Worm (Caenorhabditis elegans): ENCODE data around the gene cnx-1.

DNA sequence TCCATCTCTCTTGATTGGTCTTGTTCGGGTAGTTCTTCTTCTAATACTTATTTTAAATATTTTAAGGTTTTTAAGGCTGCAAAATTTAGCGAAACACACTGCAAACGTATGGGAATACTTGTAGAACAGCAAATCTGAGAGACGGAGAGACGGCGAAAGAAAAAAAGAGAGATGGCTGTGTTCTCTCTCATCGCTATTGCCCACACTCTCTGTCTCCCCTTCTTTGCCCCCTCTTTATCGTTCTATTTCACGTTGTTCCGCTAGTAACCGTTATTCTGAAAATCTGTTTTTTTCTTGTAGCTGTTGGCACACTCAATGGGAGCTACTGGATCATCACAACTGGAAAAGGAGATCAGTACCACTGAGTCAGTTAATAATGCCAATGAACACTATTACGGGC lies 40.6 kb downstream of the cnx-1 start, which contains the start of gene usp-46:
- TF ChIP-seq ztf-29 (GFP tag; IDR thresholded peaks at IDR 0.05) (no peak), med-1 (GFP tag; optimal IDR thresholded peaks at IDR 0.05; ENCODE audit: insufficient read depth) (no peak), flt-1 (GFP tag; IDR thresholded peaks at IDR 0.05) (0 out of 2 replicates have a peak, but pooled peaks have one; percentile 39), tab-1 (GFP tag; IDR thresholded peaks at IDR 0.05) (no peak), cog-1 (tag; optimal IDR thresholded peaks at IDR 0.05) (no peak), T22C8.4 (GFP tag; IDR thresholded peaks at IDR 0.05) (no peak), klf-2 (GFP tag; conservative IDR thresholded peaks at IDR 0.05) (no peak), ztf-23 (GFP tag; IDR thresholded peaks at IDR 0.05) (no peak)
